Worm (Caenorhabditis elegans): ENCODE data around the gene F54D5.17.

Gene F54D5.17

ce11 chrII:11537115-11537514, 19.3 kb upstream of the F54D5.17 start (continued):
- TF ChIP-seq ztf-18 (tag; optimal IDR thresholded peaks at IDR 0.05) (peak; percentile 2), F33H1.4 (GFP tag; IDR thresholded peaks at IDR 0.05) (peak; percentile 79), snpc-3.4 (tag; optimal IDR thresholded peaks at IDR 0.05) (peak; percentile 89), B0019.2 (GFP tag; conservative IDR thresholded peaks at IDR 0.05) (peak; percentile 28; the same call in 1 of the 2 replicates), D2030.7 (GFP tag; IDR thresholded peaks at IDR 0.05) (peak; percentile 95), hlh-26 (GFP tag; conservative IDR thresholded peaks at IDR 0.05) (no peak), Y53G8AR.9 (GFP tag; conservative IDR thresholded peaks at IDR 0.05) (0 out of 2 replicates have a peak, but pooled peaks have one; percentile 68), ekl-4 (GFP tag; IDR thresholded peaks at IDR 0.05) (peak; percentile 64), nhr-120 (GFP tag; IDR thresholded peaks at IDR 0.05) (no peak), Y95B8A.8 (GFP tag; IDR thresholded peaks at IDR 0.05) (peak; percentile 81; the same call in 1 of the 2 replicates), madf-6 (GFP tag; IDR thresholded peaks at IDR 0.05) (peak; percentile 98), ztf-28 (GFP tag; IDR thresholded peaks at IDR 0.05) (0 out of 2 replicates have a peak, but pooled peaks have one; percentile 51), F52B5.7 (tag; optimal IDR thresholded peaks at IDR 0.05) (no peak), him-1 (tag; optimal IDR thresholded peaks at IDR 0.05) (peak; percentile 30), dox-1 (GFP tag; IDR thresholded peaks at IDR 0.05) (peak; percentile 92), Y79H2A.3 (GFP tag; conservative IDR thresholded peaks at IDR 0.05) (no peak), lin-54 (GFP tag; optimal IDR thresholded peaks at IDR 0.05) (peak; percentile 81), C17E4.6 (GFP tag; IDR thresholded peaks at IDR 0.05) (peak; percentile 78), ceh-100 (GFP tag; IDR thresholded peaks at IDR 0.05) (peak; percentile 84), hmg-1.2 (GFP tag; IDR thresholded peaks at IDR 0.05) (peak; percentile 92), attf-6 (GFP tag; IDR thresholded peaks at IDR 0.05) (0 out of 2 replicates have a peak, but pooled peaks have one; percentile 54), atf-7 (tag; optimal IDR thresholded peaks at IDR 0.05) (no peak), egl-44 (GFP tag; IDR thresholded peaks at IDR 0.05) (no peak), nhr-27 (tag; optimal IDR thresholded peaks at IDR 0.05) (no peak), lin-26 (GFP tag; IDR thresholded peaks at IDR 0.05) (no peak), sdz-38 (tag; optimal IDR thresholded peaks at IDR 0.05) (no peak), hsf-1 (GFP tag; IDR thresholded peaks at IDR 0.05) (peak; percentile 90), F37B4.10 (GFP tag; IDR thresholded peaks at IDR 0.05) (peak; percentile 78; the same call in 1 of the 2 replicates), ceh-58 (GFP tag; IDR thresholded peaks at IDR 0.05) (0 out of 2 replicates have a peak, but pooled peaks have one; percentile 20), efl-1 (GFP tag; optimal IDR thresholded peaks at IDR 0.05) (peak; percentile 97), tbp1 (GFP tag; optimal IDR thresholded peaks at IDR 0.05) (peak; percentile 59), hmg-20 (GFP tag; IDR thresholded peaks at IDR 0.05) (no peak), ceh-91 (GFP tag; IDR thresholded peaks at IDR 0.05) (peak; percentile 94), egrh-3 (GFP tag; IDR thresholded peaks at IDR 0.05) (peak; percentile 82), F23B12.7 (tag; optimal IDR thresholded peaks at IDR 0.05; ENCODE audit: insufficient read depth) (no peak), athp-1 (tag; optimal IDR thresholded peaks at IDR 0.05) (peak; percentile 40), B0336.3 (GFP tag; IDR thresholded peaks at IDR 0.05) (peak; percentile 71), ceh-40 (GFP tag; IDR thresholded peaks at IDR 0.05) (no peak)

- TF ChIP-seq nfyb-1 (GFP tag; IDR thresholded peaks at IDR 0.05) (0 out of 2 replicates have a peak, but pooled peaks have one; percentile 12), lir-1 (GFP tag; conservative IDR thresholded peaks at IDR 0.05) (0 out of 2 replicates have a peak, but pooled peaks have one; percentile 10), B0336.3 (GFP tag; IDR thresholded peaks at IDR 0.05) (0 out of 2 replicates have a peak, but pooled peaks have one; percentile 24), zfh-2 (GFP tag; conservative IDR thresholded peaks at IDR 0.05) (0 out of 2 replicates have a peak, but pooled peaks have one; percentile 3), unc-62 (GFP tag; optimal IDR thresholded peaks at IDR 0.05) (no peak), ztf-25 (GFP tag; IDR thresholded peaks at IDR 0.05) (0 out of 2 replicates have a peak, but pooled peaks have one; percentile 43)
Observed at ce11 chrII:11537606-11538016, 18.8 kb upstream of the F54D5.17 start.

Data from whole organism, young adult.